Fruit fly (Drosophila melanogaster): ENCODE results near the gene Mrp5.
A peak's percentile ranks its signal among the peaks of the same experiment; 100 is the strongest.

Mrp5 gene

dm6 chr3R:19875118-19875887, at the start of gene Mrp5:
Gene Mrp5 (minus strand): TSS chr3R:19875678.
- no peak for TF ChIP-seq noc (tag; optimal IDR thresholded peaks at IDR 0.05)

- no peak for TF ChIP-seq noc (tag; optimal IDR thresholded peaks at IDR 0.05)
These were observed 49.8 kb upstream of the Mrp5 start, which contains the start of gene CG4462 for dm6 chr3R:19925271-19925670. Gene CG4462 (minus strand): TSS chr3R:19925371.

dm6 chr3R:19924331-19924730, 48.9 kb upstream of the Mrp5 start:
- TF ChIP-seq noc (tag; optimal IDR thresholded peaks at IDR 0.05), result peak; percentile 65

dm6 chr3R:19918207-19918606, 42.7 kb upstream of the Mrp5 start, which contains the start of gene CG4770:
Gene CG4770 (plus strand): TSS chr3R:19918507.
- TF ChIP-seq noc (tag; optimal IDR thresholded peaks at IDR 0.05), result no peak

dm6 chr3R:19917739-19918138, 42.3 kb upstream of the Mrp5 start, which contains the start of gene CG4465:
Gene CG4465 (minus strand): TSS chr3R:19917839.
- no peak for TF ChIP-seq noc (tag; optimal IDR thresholded peaks at IDR 0.05)

dm6 chr3R:19915312-19915711, 39.8 kb upstream of the Mrp5 start, which contains the start of the genes Xport-A and Xport-B:
Gene Xport-A (minus strand): TSS chr3R:19915412.
Gene Xport-B (minus strand): TSS chr3R:19915412.
- no peak for TF ChIP-seq noc (tag; optimal IDR thresholded peaks at IDR 0.05)

dm6 chr3R:19911030-19911429, 35.6 kb upstream of the Mrp5 start:
- no peak for TF ChIP-seq noc (tag; optimal IDR thresholded peaks at IDR 0.05)

dm6 chr3R:19910302-19911029, 35.0 kb upstream of the Mrp5 start:
- TF ChIP-seq noc (tag; optimal IDR thresholded peaks at IDR 0.05), result no peak

- no peak for TF ChIP-seq noc (tag; optimal IDR thresholded peaks at IDR 0.05)
These were observed 34.2 kb upstream of the Mrp5 start for dm6 chr3R:19909541-19910182.

- peak; percentile 69 for TF ChIP-seq noc (tag; optimal IDR thresholded peaks at IDR 0.05)
These were observed 33.4 kb upstream of the Mrp5 start for dm6 chr3R:19908863-19909343.

dm6 chr3R:19905932-19906439, 30.5 kb upstream of the Mrp5 start:
- TF ChIP-seq noc (tag; optimal IDR thresholded peaks at IDR 0.05), result peak; percentile 92

dm6 chr3R:19904865-19905373, 29.4 kb upstream of the Mrp5 start, which contains the start of the genes Surf6 and RhoGAP92B:
Gene Surf6 (minus strand): TSS chr3R:19904868.
Gene RhoGAP92B (plus strand): TSS chr3R:19905164.
- TF ChIP-seq noc (tag; optimal IDR thresholded peaks at IDR 0.05), result peak; percentile 75

- TF ChIP-seq noc (tag; optimal IDR thresholded peaks at IDR 0.05), result peak; percentile 2
These were observed 27.7 kb upstream of the Mrp5 start, which contains the start of gene ClpX for dm6 chr3R:19902926-19903739. Gene ClpX (minus strand): TSS chr3R:19903689.

dm6 chr3R:19902328-19902727, 26.9 kb upstream of the Mrp5 start:
- TF ChIP-seq noc (tag; optimal IDR thresholded peaks at IDR 0.05), result peak; percentile 14

- no peak for TF ChIP-seq noc (tag; optimal IDR thresholded peaks at IDR 0.05)
These were observed 26.3 kb upstream of the Mrp5 start for dm6 chr3R:19901742-19902141.

All from whole organism, larva.